Worm (Caenorhabditis elegans): ENCODE measurements around the gene elks-1.

DNA sequence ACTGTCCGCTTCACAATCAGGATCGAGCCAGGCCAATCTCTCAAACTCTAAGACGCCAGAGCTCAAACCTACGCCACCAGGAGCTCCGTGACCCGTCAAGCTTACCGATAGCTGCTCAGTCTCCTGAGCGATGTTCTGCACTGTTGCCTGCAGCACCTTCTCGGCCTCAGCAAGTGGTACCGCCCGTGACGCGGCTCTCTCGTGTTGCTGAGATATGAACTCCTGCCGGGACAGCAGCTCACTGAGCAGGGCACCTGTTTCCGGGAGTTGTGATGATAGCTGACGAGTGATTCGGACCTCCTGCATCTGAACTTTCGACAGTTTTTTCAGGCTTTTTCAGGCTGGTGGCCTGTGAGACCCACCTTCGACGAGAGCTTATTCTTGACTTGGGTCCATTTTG, 48.3 kb upstream of the elks-1 start:
- TF ChIP-seq tbx-8 (GFP tag; optimal IDR thresholded peaks at IDR 0.05) (no peak), flh-1 (GFP tag; optimal IDR thresholded peaks at IDR 0.05) (no peak), unc-62 (GFP tag; optimal IDR thresholded peaks at IDR 0.05) (no peak), nhr-28 (tag; optimal IDR thresholded peaks at IDR 0.05) (no peak), snpc-4 (tag; optimal IDR thresholded peaks at IDR 0.05) (no peak), ztf-11 (tag; optimal IDR thresholded peaks at IDR 0.05) (no peak)

Measured in whole organism, mixed stage, embryonic.